Worm (Caenorhabditis elegans) whole organism, young adult: ENCODE results near the gene F53A3.7.

Experiments used
- B0261.1 ChIP-seq: sonication (generic microtip); optimal IDR thresholded peaks from 2 replicates; lab custom pipeline; 2016; ENCODE audit warnings: mild to moderate bottlenecking, missing genetic modification characterization, moderate library complexity, missing compliant biosample characterization
- F23B12.7 ChIP-seq: sonication (generic microtip); optimal IDR thresholded peaks from 2 replicates; lab custom pipeline; 2017; ENCODE audit warnings: missing genetic modification characterization, mild to moderate bottlenecking, missing compliant biosample characterization, antibody characterized with exemption, moderate library complexity; ENCODE audit not compliant: insufficient read depth
- F49E8.2 ChIP-seq: sonication (generic microtip); optimal IDR thresholded peaks from 3 replicates; lab custom pipeline; 2017; ENCODE audit warnings: missing genetic modification characterization, mild to moderate bottlenecking, missing compliant biosample characterization, antibody characterized with exemption, moderate library complexity; ENCODE audit not compliant: insufficient read depth
- T26A5.8 ChIP-seq: sonication (generic microtip); optimal IDR thresholded peaks from 2 replicates; lab custom pipeline; 2016; ENCODE audit warnings: missing genetic modification characterization, missing compliant biosample characterization
- Y53F4B.3 ChIP-seq: fragments of 200-800 bp; sonication (Bioruptor generic); IDR thresholded peaks from 2 replicates; pipeline ENCODE4 v1.3.6; 2022; ENCODE audit warnings: missing genetic modification reagents, missing genetic modification characterization, missing compliant biosample characterization
- Y53G8AR.9 ChIP-seq: fragments of 200-800 bp; sonication (Bioruptor generic); conservative IDR thresholded peaks from 2 replicates; pipeline ENCODE4 v1.3.6; 2022; ENCODE audit warnings: missing genetic modification reagents, missing genetic modification characterization, missing compliant biosample characterization
- Y56A3A.18 ChIP-seq: fragments of 200-800 bp; sonication (Bioruptor generic); IDR thresholded peaks from 2 replicates; pipeline ENCODE4 v1.3.6; 2022; ENCODE audit warnings: missing genetic modification reagents, missing genetic modification characterization, missing compliant biosample characterization
- Y79H2A.3 ChIP-seq: fragments of 200-800 bp; sonication (Bioruptor generic); conservative IDR thresholded peaks from 2 replicates; pipeline ENCODE4 v1.3.6; 2022; ENCODE audit warnings: missing genetic modification reagents, missing genetic modification characterization, missing compliant biosample characterization
- ZK185.1 ChIP-seq: sonication (generic microtip); optimal IDR thresholded peaks from 2 replicates; lab custom pipeline; 2016; ENCODE audit warnings: mild to moderate bottlenecking, missing genetic modification characterization, missing compliant biosample characterization; ENCODE audit not compliant: poor library complexity, severe bottlenecking
- akir-1 ChIP-seq: fragments of 200-800 bp; sonication (Bioruptor generic); optimal IDR thresholded peaks from 2 replicates; lab custom pipeline; 2018; ENCODE audit warnings: mild to moderate bottlenecking, missing genetic modification characterization, moderate library complexity, missing compliant biosample characterization
- ama-1 ChIP-seq, 3 experiments: fragments of 150-350 bp in 1 of 3; sonication (generic microtip) in 2 of 3; optimal IDR thresholded peaks; 2 replicates each; lab custom pipeline; 2014 to 2018; ENCODE audit warnings: missing biosample characterization in 2 of 3, missing genetic modification characterization in 2 of 3, missing genetic modification reagents in 2 of 3
- aptf-3 ChIP-seq: fragments of 200-800 bp; sonication (Bioruptor generic); IDR thresholded peaks from 2 replicates; pipeline ENCODE4 v1.3.6; 2022; ENCODE audit warnings: missing genetic modification characterization, missing compliant biosample characterization
- atf-7 ChIP-seq: sonication (generic microtip); optimal IDR thresholded peaks from 2 replicates; lab custom pipeline; 2017; ENCODE audit warnings: mild to moderate bottlenecking, missing genetic modification characterization, missing compliant biosample characterization
- athp-1 ChIP-seq: sonication (generic microtip); optimal IDR thresholded peaks from 2 replicates; lab custom pipeline; 2017; ENCODE audit warnings: mild to moderate bottlenecking, missing genetic modification characterization, missing compliant biosample characterization
- attf-3 ChIP-seq: fragments of 200-800 bp; sonication (Bioruptor generic); conservative IDR thresholded peaks from 2 replicates; pipeline ENCODE4 v1.3.6; 2022; ENCODE audit warnings: missing genetic modification reagents, missing genetic modification characterization, missing compliant biosample characterization
- attf-6 ChIP-seq: fragments of 200-800 bp; sonication (Bioruptor generic); IDR thresholded peaks from 2 replicates; pipeline ENCODE4 v1.3.6; 2022; ENCODE audit warnings: missing genetic modification reagents, missing genetic modification characterization, missing compliant biosample characterization
- cebp-2 ChIP-seq: fragments of 200-800 bp; sonication (Bioruptor generic); IDR thresholded peaks from 2 replicates; pipeline ENCODE4 v1.3.6; 2022; ENCODE audit warnings: missing genetic modification characterization, missing compliant biosample characterization
- ceh-100 ChIP-seq: fragments of 200-800 bp; sonication (Bioruptor generic); IDR thresholded peaks from 2 replicates; pipeline ENCODE4 v1.3.6; 2022; ENCODE audit warnings: missing genetic modification reagents, missing genetic modification characterization, missing compliant biosample characterization
- ceh-40 ChIP-seq: fragments of 200-800 bp; sonication (Bioruptor generic); IDR thresholded peaks from 2 replicates; pipeline ENCODE4 v1.3.6; 2022; ENCODE audit warnings: missing genetic modification characterization, missing compliant biosample characterization
- ceh-79 ChIP-seq: sonication (generic microtip); optimal IDR thresholded peaks from 2 replicates; lab custom pipeline; 2017; ENCODE audit warnings: mild to moderate bottlenecking, missing genetic modification characterization, missing compliant biosample characterization
- efl-1 ChIP-seq: fragments of 150-350 bp; optimal IDR thresholded peaks from 2 replicates; lab custom pipeline; 2014; ENCODE audit warnings: missing biosample characterization, missing genetic modification reagents, missing genetic modification characterization
- egl-18 ChIP-seq: fragments of 200-800 bp; sonication (Bioruptor generic); IDR thresholded peaks from 2 replicates; pipeline ENCODE4 v1.3.6; 2022; ENCODE audit warnings: missing genetic modification reagents, missing genetic modification characterization, missing compliant biosample characterization
- hlh-12 ChIP-seq: sonication (generic microtip); optimal IDR thresholded peaks from 2 replicates; lab custom pipeline; 2016; ENCODE audit warnings: missing genetic modification characterization, missing compliant biosample characterization
- hmg-1.2 ChIP-seq: fragments of 200-800 bp; sonication (Bioruptor generic); IDR thresholded peaks from 2 replicates; pipeline ENCODE4 v1.3.6; 2022; ENCODE audit warnings: missing genetic modification reagents, missing genetic modification characterization, missing compliant biosample characterization
- hrde-1 ChIP-seq: sonication (generic microtip); optimal IDR thresholded peaks from 2 replicates; lab custom pipeline; 2016; ENCODE audit warnings: missing genetic modification characterization, mild to moderate bottlenecking, missing compliant biosample characterization, moderate library complexity, missing genotype, missing genetic modification reagents, borderline replicate concordance
- lag-1 ChIP-seq: fragments of 200-800 bp; sonication (Bioruptor generic); IDR thresholded peaks from 2 replicates; pipeline ENCODE4 v1.3.6; 2022; ENCODE audit warnings: missing genetic modification reagents, missing genetic modification characterization, missing compliant biosample characterization
- let-526 ChIP-seq: fragments of 200-800 bp; sonication (Bioruptor generic); IDR thresholded peaks from 2 replicates; pipeline ENCODE4 v1.3.6; 2022; ENCODE audit warnings: missing genetic modification reagents, missing genetic modification characterization, missing compliant biosample characterization
- lin-26 ChIP-seq: fragments of 200-800 bp; sonication (Bioruptor generic); IDR thresholded peaks from 2 replicates; pipeline ENCODE4 v1.3.6; 2022; ENCODE audit warnings: missing genetic modification reagents, missing genetic modification characterization, missing compliant biosample characterization
- lin-35 ChIP-seq, 3 experiments: fragments of 150-350 bp in 2 of 3; sonication (generic microtip) in 1 of 3; optimal IDR thresholded peaks; 2 replicates each; lab custom pipeline; 2014 to 2018; ENCODE audit warnings: missing biosample characterization in 3 of 3, missing genetic modification characterization in 3 of 3, missing genetic modification reagents in 3 of 3
- lin-40 ChIP-seq: sonication (generic microtip); optimal IDR thresholded peaks from 2 replicates; lab custom pipeline; 2016; ENCODE audit warnings: missing genetic modification characterization, mild to moderate bottlenecking, missing compliant biosample characterization, missing genotype, missing genetic modification reagents
- lsl-1 ChIP-seq: fragments of 200-800 bp; sonication (Bioruptor generic); optimal IDR thresholded peaks from 2 replicates; lab custom pipeline; 2018; ENCODE audit warnings: mild to moderate bottlenecking, missing genetic modification characterization, moderate library complexity, missing compliant biosample characterization
- nfya-1 ChIP-seq: sonication (generic microtip); optimal IDR thresholded peaks from 2 replicates; lab custom pipeline; 2017; ENCODE audit warnings: antibody characterized with exemption, missing compliant biosample characterization, missing genetic modification characterization, borderline replicate concordance; ENCODE audit not compliant: insufficient read depth
- nhr-27 ChIP-seq: fragments of 200-800 bp; sonication (Bioruptor generic); optimal IDR thresholded peaks from 2 replicates; lab custom pipeline; 2018; ENCODE audit warnings: mild to moderate bottlenecking, missing genetic modification characterization, moderate library complexity, missing compliant biosample characterization
- sea-2 ChIP-seq: fragments of 200-800 bp; sonication (Bioruptor generic); IDR thresholded peaks from 2 replicates; pipeline ENCODE4 v1.3.6; 2022; ENCODE audit warnings: missing genetic modification characterization, missing compliant biosample characterization
- snpc-1.1 ChIP-seq: sonication (generic microtip); optimal IDR thresholded peaks from 2 replicates; lab custom pipeline; 2017; ENCODE audit warnings: missing genetic modification characterization, mild to moderate bottlenecking, missing compliant biosample characterization, antibody characterized with exemption, moderate library complexity, missing genotype, missing genetic modification reagents; ENCODE audit not compliant: insufficient read depth
- snpc-1.3 ChIP-seq: sonication (generic microtip); optimal IDR thresholded peaks from 2 replicates; lab custom pipeline; 2017; ENCODE audit warnings: missing genetic modification characterization, mild to moderate bottlenecking, missing compliant biosample characterization, antibody characterized with exemption, moderate library complexity, missing genotype, missing genetic modification reagents; ENCODE audit not compliant: insufficient read depth
- unc-130 ChIP-seq: sonication (generic microtip); optimal IDR thresholded peaks from 2 replicates; lab custom pipeline; 2016; ENCODE audit warnings: missing genetic modification reagents, missing genetic modification characterization, missing compliant biosample characterization
- zfh-2 ChIP-seq: fragments of 200-800 bp; sonication (Bioruptor generic); conservative IDR thresholded peaks from 2 replicates; pipeline ENCODE4 v1.3.6; 2022; ENCODE audit warnings: missing genetic modification reagents, missing genetic modification characterization, missing compliant biosample characterization
- zim-3 ChIP-seq: sonication (generic microtip); optimal IDR thresholded peaks from 2 replicates; lab custom pipeline; 2017; ENCODE audit warnings: mild to moderate bottlenecking, missing genetic modification characterization, moderate library complexity, missing compliant biosample characterization
- ztf-18 ChIP-seq: sonication (generic microtip); optimal IDR thresholded peaks from 2 replicates; lab custom pipeline; 2016; ENCODE audit warnings: missing genotype, mild to moderate bottlenecking, missing genetic modification characterization, missing compliant biosample characterization
- ztf-26 ChIP-seq: sonication (generic microtip); optimal IDR thresholded peaks from 2 replicates; lab custom pipeline; 2017; ENCODE audit warnings: missing genetic modification characterization, missing compliant biosample characterization
- ztf-28 ChIP-seq: fragments of 200-800 bp; sonication (Bioruptor generic); IDR thresholded peaks from 2 replicates; pipeline ENCODE4 v1.3.6; 2022; ENCODE audit warnings: missing genetic modification reagents, missing genetic modification characterization, missing compliant biosample characterization
- ztf-3 ChIP-seq: fragments of 200-800 bp; sonication (Bioruptor generic); optimal IDR thresholded peaks from 2 replicates; lab custom pipeline; 2018; ENCODE audit warnings: mild to moderate bottlenecking, missing genetic modification characterization, missing compliant biosample characterization

Gene F53A3.7

DNA sequence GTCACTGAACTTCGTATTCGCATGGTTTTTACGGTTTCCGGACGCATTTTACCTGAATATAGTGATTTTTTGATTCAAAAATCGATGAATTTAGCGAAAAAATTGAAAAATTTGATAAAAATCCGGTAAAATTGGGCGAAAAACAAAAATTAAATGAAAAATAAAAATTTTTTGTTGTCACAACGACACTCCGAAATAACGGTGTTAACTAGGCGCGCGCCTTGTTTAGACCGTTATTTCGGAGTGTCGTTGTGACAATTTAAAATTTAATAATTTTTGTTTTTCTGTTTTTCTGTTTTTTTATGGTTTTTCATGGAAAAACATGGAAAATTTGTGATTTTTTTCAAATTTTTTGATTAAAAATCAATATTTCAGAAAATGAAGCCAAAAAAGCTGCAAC, 45.7 kb upstream of the F53A3.7 start, which contains the start of the genes B0524.6 and pqn-41:
Gene B0524.6 (minus strand): TSS at position 52 of the 400 bp plus-strand sequence.
Gene pqn-41 (plus strand): TSS at position 370 of the 400 bp plus-strand sequence.
- no peak for TF ChIP-seq ZK185.1 (tag; lab: Kevin White, UChicago)
- no peak for TF ChIP-seq egl-18
- peak in 1 of 3 experiments; percentile 54 for TF ChIP-seq lin-35 (GFP tag; optimal IDR thresholded peaks at IDR 0.05; lab: Kevin White, UChicago)
- TF ChIP-seq athp-1 (tag; lab: Kevin White, UChicago), result peak; percentile 47
- peak; percentile 67 for TF ChIP-seq F23B12.7 (tag; lab: Kevin White, UChicago)
- TF ChIP-seq hmg-1.2 (GFP tag; lab: Robert Waterston, UW), result peak; percentile 8; the same call in 1 of the 2 replicates
- TF ChIP-seq attf-3 (GFP tag; lab: Robert Waterston, UW), result peak; percentile 98
- no peak for TF ChIP-seq nfya-1 (tag; lab: Kevin White, UChicago)
- TF ChIP-seq, all 124 proteins: peak for 5

DNA sequence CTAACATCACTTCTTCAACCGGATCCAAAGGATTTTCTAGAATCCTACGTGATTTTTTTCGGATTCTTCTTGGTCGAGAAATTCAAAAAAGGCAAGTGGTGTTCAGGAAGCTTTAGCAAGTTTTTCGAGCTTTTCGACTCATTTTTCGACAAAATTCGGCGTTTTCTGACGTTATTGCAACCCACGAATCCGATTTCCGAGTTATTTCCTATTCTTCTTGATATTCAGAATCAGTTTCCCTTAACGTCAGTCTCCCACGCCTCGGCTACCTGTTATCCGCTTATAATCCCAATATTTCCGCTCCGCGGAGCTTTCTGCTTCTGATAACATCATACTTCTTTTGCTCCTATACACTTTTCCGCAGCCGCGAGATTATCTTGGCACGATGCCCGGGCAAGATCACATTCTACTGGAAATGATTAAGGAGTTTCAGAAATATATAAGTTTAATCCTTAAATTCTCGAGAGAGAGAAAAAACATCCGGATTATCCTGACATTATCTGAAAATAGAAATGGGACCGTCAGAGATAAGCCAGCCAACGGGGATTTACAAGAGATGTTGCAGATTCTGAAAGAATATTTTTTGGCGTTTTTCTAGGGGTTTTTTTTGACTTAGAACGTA, 32.9 kb upstream of the F53A3.7 start:
- TF ChIP-seq sea-2 (GFP tag; lab: Robert Waterston, UW) (no peak), ceh-40 (no peak), ztf-3 (no peak), let-526 (no peak), egl-18 (no peak), lsl-1 (GFP tag; lab: Kevin White, UChicago) (no peak), ama-1 (optimal IDR thresholded peaks at IDR 0.05; lab: Kevin White, UChicago) (no peak), ama-1 (GFP tag; optimal IDR thresholded peaks at IDR 0.05; lab: Kevin White, UChicago) (no peak), lag-1 (no peak), ceh-100 (no peak), ztf-26 (no peak), hrde-1 (tag; lab: Kevin White, UChicago) (no peak), lin-26 (GFP tag; lab: Robert Waterston, UW) (no peak), akir-1 (no peak), Y53G8AR.9 (GFP tag; lab: Robert Waterston, UW) (no peak), Y79H2A.3 (GFP tag; lab: Robert Waterston, UW) (no peak)

DNA sequence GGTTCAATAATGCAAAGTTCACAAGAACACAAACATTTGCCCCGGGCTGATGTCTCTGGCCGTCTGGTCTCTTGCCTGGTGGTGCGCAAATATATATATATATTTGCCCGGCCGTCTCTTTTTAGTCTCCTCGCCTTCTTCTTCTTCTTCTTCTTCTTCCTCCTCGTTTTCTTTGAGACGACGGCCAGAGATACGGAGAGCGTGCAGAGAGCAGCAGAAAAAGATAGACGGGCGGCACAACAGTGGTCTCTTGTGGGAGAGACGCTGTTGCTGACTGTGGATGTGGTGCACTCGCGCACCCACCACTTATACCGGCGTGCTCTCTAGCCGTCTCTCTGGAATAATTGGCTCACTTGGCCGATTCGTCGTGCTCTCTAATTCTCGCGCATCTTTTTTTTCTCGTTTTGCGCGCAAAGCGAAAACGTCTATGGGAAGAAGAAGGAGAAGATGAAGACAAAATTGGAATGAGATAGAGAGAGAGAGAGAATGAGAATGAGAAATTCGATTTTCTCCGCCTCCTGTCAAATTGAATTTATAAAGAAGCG, 30.1 kb upstream of the F53A3.7 start:
- TF ChIP-seq ceh-79 (tag; lab: Kevin White, UChicago) (peak; percentile 14), F49E8.2 (tag; lab: Kevin White, UChicago) (no peak), F23B12.7 (tag; lab: Kevin White, UChicago) (peak; percentile 30), nhr-27 (tag; lab: Kevin White, UChicago) (peak; percentile 37), ztf-28 (GFP tag; lab: Robert Waterston, UW) (no peak), snpc-1.1 (tag; lab: Kevin White, UChicago) (no peak), ama-1 (optimal IDR thresholded peaks at IDR 0.05; lab: Kevin White, UChicago) (no peak), ama-1 (GFP tag; optimal IDR thresholded peaks at IDR 0.05; lab: Kevin White, UChicago) (no peak), ztf-18 (tag; lab: Kevin White, UChicago) (peak; percentile 65), T26A5.8 (no peak), snpc-1.3 (tag; lab: Kevin White, UChicago) (peak; percentile 20), Y56A3A.18 (GFP tag; lab: Robert Waterston, UW) (no peak), hlh-12 (no peak), atf-7 (tag; lab: Kevin White, UChicago) (peak; percentile 98), let-526 (no peak), cebp-2 (GFP tag; lab: Robert Waterston, UW) (no peak), Y79H2A.3 (GFP tag; lab: Robert Waterston, UW) (no peak; the same call in 1 of the 2 replicates), unc-130 (no peak), zim-3 (tag; lab: Kevin White, UChicago) (no peak), attf-6 (no peak), lin-40 (tag; lab: Kevin White, UChicago) (peak; percentile 98), zfh-2 (GFP tag; lab: Robert Waterston, UW) (peak; percentile 100), B0261.1 (tag; lab: Kevin White, UChicago) (peak; percentile 15), aptf-3 (GFP tag; lab: Robert Waterston, UW) (no peak), efl-1 (GFP tag; lab: Kevin White, UChicago) (no peak), Y53F4B.3 (no peak)
